Fruit fly (Drosophila melanogaster) whole organism, prepupa: ENCODE results near the gene Jhbp15.

Experiments used
- Blimp-1 ChIP-seq: fragments of 200-800 bp; sonication (Bioruptor generic); optimal IDR thresholded peaks from 3 replicates; lab custom pipeline; 2017; ENCODE audit warnings: missing biosample characterization, missing genetic modification characterization, mild to moderate bottlenecking, moderate library complexity, missing genetic modification reagents
- CG10631 ChIP-seq: fragments of 200-800 bp; sonication (Bioruptor generic); optimal IDR thresholded peaks from 2 replicates; lab custom pipeline; 2016; ENCODE audit warnings: missing biosample characterization, missing genetic modification characterization
- CG1621 ChIP-seq: fragments of 200-800 bp; sonication (Bioruptor generic); optimal IDR thresholded peaks from 3 replicates; lab custom pipeline; 2018; ENCODE audit warnings: missing biosample characterization, mild to moderate bottlenecking, missing genetic modification characterization
- CG8632 ChIP-seq: fragments of 200-800 bp; sonication (Bioruptor generic); optimal IDR thresholded peaks from 3 replicates; lab custom pipeline; 2016; ENCODE audit warnings: missing biosample characterization, missing genetic modification characterization
- CG9139 ChIP-seq: fragments of 200-800 bp; sonication (Bioruptor generic); optimal IDR thresholded peaks from 3 replicates; lab custom pipeline; 2017; ENCODE audit warnings: missing biosample characterization, mild to moderate bottlenecking, missing genetic modification characterization
- Eip75B ChIP-seq: fragments of 200-800 bp; sonication (Bioruptor generic); optimal IDR thresholded peaks from 3 replicates; lab custom pipeline; 2016; ENCODE audit warnings: missing biosample characterization, missing genetic modification characterization
- Gug ChIP-seq: fragments of 200-800 bp; sonication (Bioruptor generic); IDR thresholded peaks from 2 replicates; pipeline ENCODE4 v1.3.6; 2022; ENCODE audit warnings: missing biosample characterization, missing genetic modification characterization
- Hr39 ChIP-seq: fragments of 200-800 bp; sonication (Bioruptor generic); optimal IDR thresholded peaks from 2 replicates; lab custom pipeline; 2016; ENCODE audit warnings: missing biosample characterization, missing genetic modification characterization
- Lpt ChIP-seq: fragments of 200-800 bp; sonication (Bioruptor generic); optimal IDR thresholded peaks from 3 replicates; lab custom pipeline; 2016; ENCODE audit warnings: missing biosample characterization, missing genetic modification characterization
- OdsH ChIP-seq: fragments of 200-800 bp; sonication (Bioruptor generic); optimal IDR thresholded peaks from 3 replicates; lab custom pipeline; 2016; ENCODE audit warnings: missing biosample characterization, missing genetic modification characterization
- Sox102F ChIP-seq: fragments of 200-800 bp; sonication (Bioruptor generic); optimal IDR thresholded peaks from 2 replicates; lab custom pipeline; 2016; ENCODE audit warnings: missing biosample characterization, mild to moderate bottlenecking, missing genetic modification characterization
- topi ChIP-seq: fragments of 200-800 bp; sonication (Bioruptor generic); optimal IDR thresholded peaks from 3 replicates; lab custom pipeline; 2016; ENCODE audit warnings: missing biosample characterization, missing genetic modification characterization

dm6 chr3R:21045742-21046141, 5.0 kb downstream of the Jhbp15 start, which contains the start of gene CG31189:
- TF ChIP-seq topi (no peak), CG9139 (GFP tag; lab: Kevin White, UChicago) (no peak), Gug (GFP tag; lab: Robert Waterston, UW) (no peak), OdsH (GFP tag; lab: Kevin White, UChicago) (no peak), CG1621 (no peak), CG8632 (GFP tag; lab: Kevin White, UChicago) (no peak), Eip75B (GFP tag; lab: Kevin White, UChicago) (no peak), Lpt (GFP tag; lab: Kevin White, UChicago) (no peak), CG10631 (GFP tag; lab: Kevin White, UChicago) (no peak), Hr39 (GFP tag; lab: Kevin White, UChicago) (no peak), Sox102F (GFP tag; lab: Kevin White, UChicago) (no peak), Blimp-1 (no peak)
